In genomic region chrX:8378312-8378711, ce11 we compare ENCODE assay signal across 4 worm cellular contexts.
TF ChIP-seq lines count a peak whose summit lies in the region.

tbc-18 (plus strand) TSS chrX:8378557.

TF ChIP-seq in whole organism, L1 larva, 84 proteins besides CTCF, POLR2A, EP300 and RAD21 (continued from another document):
- no peak for TF ChIP-seq blmp-1 (tag; optimal IDR thresholded peaks at IDR 0.05; lab: Kevin White, UChicago)
- peak; percentile 62 for TF ChIP-seq dsc-1 (tag; optimal IDR thresholded peaks at IDR 0.05; lab: Kevin White, UChicago)
- TF ChIP-seq nhr-71 (tag; optimal IDR thresholded peaks at IDR 0.05; lab: Kevin White, UChicago): peak; percentile 66
- peak; percentile 54 for TF ChIP-seq unc-86 (tag; optimal IDR thresholded peaks at IDR 0.05; lab: Kevin White, UChicago)
- TF ChIP-seq unc-30 (tag; optimal IDR thresholded peaks at IDR 0.05; lab: Kevin White, UChicago): no peak
- no peak for TF ChIP-seq sptf-1 (tag; optimal IDR thresholded peaks at IDR 0.05; lab: Kevin White, UChicago)
- peak; percentile 9 for TF ChIP-seq mep-1 (tag; optimal IDR thresholded peaks at IDR 0.05; lab: Kevin White, UChicago)
- peak in 1 of 3 experiments; percentile 64 for TF ChIP-seq ceh-82 (tag; optimal IDR thresholded peaks at IDR 0.05; lab: Kevin White, UChicago)
- peak; percentile 54 for TF ChIP-seq fkh-10 (GFP tag; optimal IDR thresholded peaks at IDR 0.05; lab: Kevin White, UChicago)
- no peak for TF ChIP-seq irx-1 (tag; optimal IDR thresholded peaks at IDR 0.05; lab: Kevin White, UChicago)
- TF ChIP-seq ztf-11 (tag; optimal IDR thresholded peaks at IDR 0.05; lab: Kevin White, UChicago): no peak
- TF ChIP-seq egl-13 (tag; optimal IDR thresholded peaks at IDR 0.05; lab: Kevin White, UChicago): peak; percentile 40
- TF ChIP-seq nhr-20 (tag; optimal IDR thresholded peaks at IDR 0.05; lab: Kevin White, UChicago): peak; percentile 20
- TF ChIP-seq grh-1 (GFP tag; IDR thresholded peaks at IDR 0.05; lab: Robert Waterston, UW): no peak
- peak; percentile 47 for TF ChIP-seq snu-23 (GFP tag; optimal IDR thresholded peaks at IDR 0.05; lab: Kevin White, UChicago)
- TF ChIP-seq efl-1 (optimal IDR thresholded peaks at IDR 0.05; lab: Kevin White, UChicago): peak; percentile 6 to 46
- no peak for TF ChIP-seq efl-1 (GFP tag; optimal IDR thresholded peaks at IDR 0.05 in 1 of 2; lab: Kevin White, UChicago)
- peak; percentile 18; the same call in 1 of the 2 replicates for TF ChIP-seq isw-1 (GFP tag; IDR thresholded peaks at IDR 0.05; lab: Robert Waterston, UW)
- TF ChIP-seq mdl-1 (tag; optimal IDR thresholded peaks at IDR 0.05; lab: Kevin White, UChicago): no peak
- TF ChIP-seq fkh-8 (tag; optimal IDR thresholded peaks at IDR 0.05; lab: Kevin White, UChicago): peak; percentile 87
- TF ChIP-seq dpl-1 (GFP tag; optimal IDR thresholded peaks at IDR 0.05; lab: Kevin White, UChicago): peak in 1 of 3 experiments; percentile 7
- peak; percentile 45 for TF ChIP-seq swsn-7 (tag; optimal IDR thresholded peaks at IDR 0.05; lab: Kevin White, UChicago)
- TF ChIP-seq pax-3 (tag; optimal IDR thresholded peaks at IDR 0.05; lab: Kevin White, UChicago): peak; percentile 55
- TF ChIP-seq lin-35 (GFP tag; optimal IDR thresholded peaks at IDR 0.05; lab: Kevin White, UChicago): peak in 1 of 2 experiments; percentile 10
- TF ChIP-seq xbp-1 (tag; optimal IDR thresholded peaks at IDR 0.05; lab: Kevin White, UChicago): peak; percentile 32
- TF ChIP-seq lin-39 (tag; optimal IDR thresholded peaks at IDR 0.05; lab: Kevin White, UChicago): no peak
- TF ChIP-seq nhr-76 (tag; optimal IDR thresholded peaks at IDR 0.05; lab: Kevin White, UChicago): no peak
- TF ChIP-seq lsy-2 (tag; optimal IDR thresholded peaks at IDR 0.05; lab: Kevin White, UChicago): peak in 1 of 2 experiments; percentile 46
- TF ChIP-seq nhr-11 (tag; optimal IDR thresholded peaks at IDR 0.05; lab: Kevin White, UChicago): no peak
- no peak for TF ChIP-seq Y116A8C.19 (tag; optimal IDR thresholded peaks at IDR 0.05; lab: Kevin White, UChicago; ENCODE audit: borderline replicate concordance)

TF ChIP-seq in whole organism, L2 larva, 48 proteins besides CTCF, POLR2A, EP300 and RAD21 (continued from another document):
- TF ChIP-seq aly-2 (tag; optimal IDR thresholded peaks at IDR 0.05; lab: Kevin White, UChicago) (no peak), nhr-23 (tag; optimal IDR thresholded peaks at IDR 0.05; lab: Kevin White, UChicago) (no peak), ztf-11 (tag; optimal IDR thresholded peaks at IDR 0.05; lab: Kevin White, UChicago) (no peak), lin-39 (tag; optimal IDR thresholded peaks at IDR 0.05; lab: Kevin White, UChicago) (no peak), gmeb-1 (tag; optimal IDR thresholded peaks at IDR 0.05; lab: Kevin White, UChicago) (no peak), nhr-11 (tag; optimal IDR thresholded peaks at IDR 0.05; lab: Kevin White, UChicago) (no peak), blmp-1 (tag; optimal IDR thresholded peaks at IDR 0.05; lab: Kevin White, UChicago; ENCODE audit: insufficient read depth) (no peak), lin-13 (GFP tag; optimal IDR thresholded peaks at IDR 0.05; lab: Kevin White, UChicago) (no peak), elt-3 (tag; optimal IDR thresholded peaks at IDR 0.05; lab: Kevin White, UChicago) (no peak), R02D3.7 (tag; optimal IDR thresholded peaks at IDR 0.05; lab: Kevin White, UChicago) (no peak), unc-39 (tag; optimal IDR thresholded peaks at IDR 0.05; lab: Kevin White, UChicago) (no peak), mdl-1 (tag; optimal IDR thresholded peaks at IDR 0.05; lab: Kevin White, UChicago) (peak in 1 of 2 experiments; percentile 48), zag-1 (tag; optimal IDR thresholded peaks at IDR 0.05; lab: Kevin White, UChicago) (peak; percentile 64), F13H6.1 (tag; optimal IDR thresholded peaks at IDR 0.05; lab: Kevin White, UChicago) (peak; percentile 60), nhr-25 (tag; optimal IDR thresholded peaks at IDR 0.05; lab: Kevin White, UChicago) (no peak), skn-1 (tag; optimal IDR thresholded peaks at IDR 0.05; lab: Kevin White, UChicago) (no peak), elt-1 (tag; optimal IDR thresholded peaks at IDR 0.05; lab: Kevin White, UChicago) (no peak), fos-1 (tag; optimal IDR thresholded peaks at IDR 0.05; lab: Kevin White, UChicago) (no peak), nhr-129 (tag; optimal IDR thresholded peaks at IDR 0.05; lab: Kevin White, UChicago) (peak; percentile 52), egl-27 (tag; optimal IDR thresholded peaks at IDR 0.05; lab: Kevin White, UChicago) (no peak), ceh-82 (tag; optimal IDR thresholded peaks at IDR 0.05; lab: Kevin White, UChicago) (no peak), mbf-1 (tag; optimal IDR thresholded peaks at IDR 0.05; lab: Kevin White, UChicago) (no peak), ztf-4 (tag; optimal IDR thresholded peaks at IDR 0.05; lab: Kevin White, UChicago) (peak; percentile 41), unc-55 (GFP tag; optimal IDR thresholded peaks at IDR 0.05; lab: Kevin White, UChicago) (peak; percentile 81), lin-11 (tag; optimal IDR thresholded peaks at IDR 0.05; lab: Kevin White, UChicago) (no peak), nhr-77 (tag; optimal IDR thresholded peaks at IDR 0.05; lab: Kevin White, UChicago) (no peak), nhr-12 (tag; optimal IDR thresholded peaks at IDR 0.05; lab: Kevin White, UChicago) (no peak), lsy-2 (tag; optimal IDR thresholded peaks at IDR 0.05; lab: Kevin White, UChicago) (peak in 1 of 2 experiments; percentile 49), ztf-1 (GFP tag; conservative IDR thresholded peaks at IDR 0.05; lab: Robert Waterston, UW) (no peak), nhr-6 (tag; optimal IDR thresholded peaks at IDR 0.05; lab: Kevin White, UChicago) (peak; percentile 23), nhr-21 (tag; optimal IDR thresholded peaks at IDR 0.05; lab: Kevin White, UChicago) (peak; percentile 3), snpc-4 (tag; optimal IDR thresholded peaks at IDR 0.05; lab: Kevin White, UChicago) (no peak), ZK546.5 (tag; optimal IDR thresholded peaks at IDR 0.05; lab: Kevin White, UChicago) (no peak), unc-62 (GFP tag; optimal IDR thresholded peaks at IDR 0.05; lab: Kevin White, UChicago) (no peak), alr-1 (tag; optimal IDR thresholded peaks at IDR 0.05; lab: Kevin White, UChicago) (peak; percentile 34), ceh-16 (tag; optimal IDR thresholded peaks at IDR 0.05; lab: Kevin White, UChicago) (no peak), ama-1 (optimal IDR thresholded peaks at IDR 0.05; lab: Kevin White, UChicago) (no peak)

TF ChIP-seq in whole organism, L3 larva, 47 proteins besides CTCF, POLR2A, EP300 and RAD21 (continued from another document):
- TF ChIP-seq unc-62 (GFP tag; optimal IDR thresholded peaks at IDR 0.05; lab: Kevin White, UChicago) (no peak), aly-2 (tag; optimal IDR thresholded peaks at IDR 0.05; lab: Kevin White, UChicago) (no peak), hmg-11 (tag; optimal IDR thresholded peaks at IDR 0.05; lab: Kevin White, UChicago) (peak; percentile 4), fos-1 (tag; optimal IDR thresholded peaks at IDR 0.05; lab: Kevin White, UChicago) (no peak), egl-27 (tag; optimal IDR thresholded peaks at IDR 0.05; lab: Kevin White, UChicago) (no peak), nhr-12 (tag; optimal IDR thresholded peaks at IDR 0.05; lab: Kevin White, UChicago) (no peak), ztf-11 (tag; optimal IDR thresholded peaks at IDR 0.05; lab: Kevin White, UChicago) (no peak), fkh-10 (GFP tag; optimal IDR thresholded peaks at IDR 0.05; lab: Kevin White, UChicago) (peak; percentile 68), jun-1 (tag; optimal IDR thresholded peaks at IDR 0.05; lab: Kevin White, UChicago) (peak; percentile 0), fkh-2 (tag; optimal IDR thresholded peaks at IDR 0.05; lab: Kevin White, UChicago) (no peak), nhr-28 (tag; optimal IDR thresholded peaks at IDR 0.05; lab: Kevin White, UChicago) (no peak), tbx-2 (tag; optimal IDR thresholded peaks at IDR 0.05; lab: Kevin White, UChicago) (no peak), nhr-11 (tag; optimal IDR thresholded peaks at IDR 0.05; lab: Kevin White, UChicago) (no peak), pqm-1 (tag; optimal IDR thresholded peaks at IDR 0.05; lab: Kevin White, UChicago) (peak; percentile 4), lsy-12 (tag; optimal IDR thresholded peaks at IDR 0.05; lab: Kevin White, UChicago) (no peak), pha-4 (tag; optimal IDR thresholded peaks at IDR 0.05; lab: Kevin White, UChicago) (no peak)
TF ChIP-seq in whole organism, L3 larva: peak in this region for 7.

TF ChIP-seq in whole organism, L4 larva, 104 proteins besides CTCF, POLR2A, EP300 and RAD21 (continued from another document):
- 0 out of 2 replicates have a peak, but pooled peaks have one; percentile 23 for TF ChIP-seq ctbp-1 (GFP tag; IDR thresholded peaks at IDR 0.05; lab: Robert Waterston, UW)
- TF ChIP-seq nhr-111 (GFP tag; optimal IDR thresholded peaks at IDR 0.05; lab: Kevin White, UChicago): no peak
- TF ChIP-seq mdl-1 (tag; optimal IDR thresholded peaks at IDR 0.05; lab: Kevin White, UChicago): peak in 1 of 2 experiments; percentile 39
- peak; percentile 50 for TF ChIP-seq rbr-2 (tag; optimal IDR thresholded peaks at IDR 0.05; lab: Kevin White, UChicago)
- TF ChIP-seq dve-1 (tag; optimal IDR thresholded peaks at IDR 0.05; lab: Kevin White, UChicago; ENCODE audit: insufficient read depth): peak; percentile 27
- peak in 1 of 2 experiments; percentile 41 for TF ChIP-seq hif-1 (tag; optimal IDR thresholded peaks at IDR 0.05; lab: Kevin White, UChicago)
- TF ChIP-seq dmd-6 (GFP tag; IDR thresholded peaks at IDR 0.05; lab: Robert Waterston, UW): peak; percentile 38; the same call in 1 of the 2 replicates
- peak; percentile 21 for TF ChIP-seq hlh-11 (tag; optimal IDR thresholded peaks at IDR 0.05; lab: Kevin White, UChicago)
- peak; percentile 79 for TF ChIP-seq aha-1 (tag; lab: Kevin White, UChicago)
- TF ChIP-seq unc-62 (GFP tag; optimal IDR thresholded peaks at IDR 0.05 in 1 of 2; lab: Kevin White, UChicago): peak in 1 of 2 experiments; percentile 24
- TF ChIP-seq unc-62 (tag; optimal IDR thresholded peaks at IDR 0.05; lab: Kevin White, UChicago): no peak
- peak; percentile 67 for TF ChIP-seq mep-1 (tag; optimal IDR thresholded peaks at IDR 0.05; lab: Kevin White, UChicago)
- TF ChIP-seq ces-1 (GFP tag; optimal IDR thresholded peaks at IDR 0.05; lab: Kevin White, UChicago): peak; percentile 0
